Worm (Caenorhabditis elegans): ENCODE results near the gene nhr-6.

DNA sequence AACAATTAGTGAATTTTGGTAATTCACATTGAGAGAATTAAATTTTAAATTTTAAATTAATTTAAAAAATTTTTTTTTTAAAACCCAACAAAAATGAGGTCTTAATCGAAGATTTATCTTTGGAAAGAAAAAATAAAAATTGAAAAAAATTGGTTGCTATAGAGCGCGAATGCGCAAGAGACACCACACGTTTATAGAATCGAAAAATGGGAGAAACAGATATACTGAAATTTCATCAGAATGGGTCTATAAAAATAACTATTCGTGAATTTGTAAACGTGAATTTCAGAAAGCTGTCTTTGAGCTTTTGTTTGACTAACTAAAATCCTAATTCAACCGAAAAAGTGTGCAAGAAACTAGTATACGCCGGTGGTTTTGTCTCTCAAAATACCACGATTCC, 33.0 kb upstream of the nhr-6 start:
- TF ChIP-seq fos-1 (tag; optimal IDR thresholded peaks at IDR 0.05) (no peak), lin-39 (tag; optimal IDR thresholded peaks at IDR 0.05) (no peak), zag-1 (tag; optimal IDR thresholded peaks at IDR 0.05) (no peak), ama-1 (optimal IDR thresholded peaks at IDR 0.05) (no peak)
